Worm (Caenorhabditis elegans) whole organism, L2 larva: ENCODE measurements around the gene gldi-7.

ENCODE experiments used
- ZK546.5 ChIP-seq: sonication (generic microtip); optimal IDR thresholded peaks from 2 replicates; lab custom pipeline; 2017; ENCODE audit warnings: missing biosample characterization, missing genetic modification characterization
- elt-3 ChIP-seq: sonication (generic microtip); optimal IDR thresholded peaks from 2 replicates; lab custom pipeline; 2017; ENCODE audit warnings: missing biosample characterization, missing genetic modification characterization
- fos-1 ChIP-seq: fragments of 150-350 bp; optimal IDR thresholded peaks from 2 replicates; lab custom pipeline; 2014; ENCODE audit warnings: missing biosample characterization, missing genetic modification characterization
- lin-11 ChIP-seq: fragments of 150-350 bp; sonication (generic microtip); optimal IDR thresholded peaks from 2 replicates; lab custom pipeline; 2014; ENCODE audit warnings: missing biosample characterization, missing genetic modification characterization, inconsistent platforms, mixed read lengths
- lsy-2 ChIP-seq, 2 experiments: fragments of 150-350 bp in 1 of 2; sonication (generic microtip) in 1 of 2; optimal IDR thresholded peaks; 2 replicates each; lab custom pipeline; 2014 to 2017; ENCODE audit warnings: missing biosample characterization in 2 of 2, missing genetic modification characterization in 2 of 2
- nhr-11 ChIP-seq: fragments of 150-350 bp; optimal IDR thresholded peaks from 2 replicates; lab custom pipeline; 2014; ENCODE audit warnings: missing biosample characterization, missing genetic modification characterization
- nhr-12 ChIP-seq: fragments of 150-350 bp; optimal IDR thresholded peaks from 2 replicates; lab custom pipeline; 2014; ENCODE audit warnings: missing biosample characterization, missing genetic modification characterization
- nhr-237 ChIP-seq: fragments of 150-350 bp; optimal IDR thresholded peaks from 2 replicates; lab custom pipeline; 2014; ENCODE audit warnings: missing biosample characterization, missing genetic modification characterization
- unc-39 ChIP-seq: fragments of 150-350 bp; optimal IDR thresholded peaks from 2 replicates; lab custom pipeline; 2014; ENCODE audit warnings: missing biosample characterization, missing genetic modification characterization
- unc-55 ChIP-seq: fragments of 150-350 bp; sonication (generic microtip); optimal IDR thresholded peaks from 3 replicates; lab custom pipeline; 2014; ENCODE audit warnings: missing biosample characterization, missing genetic modification reagents, missing genetic modification characterization
- unc-62 ChIP-seq: fragments of 150-350 bp; optimal IDR thresholded peaks from 2 replicates; lab custom pipeline; 2014; ENCODE audit warnings: missing biosample characterization, missing genetic modification reagents, missing genetic modification characterization
- ztf-1 ChIP-seq: fragments of 200-800 bp; sonication (Bioruptor generic); conservative IDR thresholded peaks from 2 replicates; pipeline ENCODE4 v1.3.6; 2022; ENCODE audit warnings: missing genetic modification characterization, missing compliant biosample characterization

DNA sequence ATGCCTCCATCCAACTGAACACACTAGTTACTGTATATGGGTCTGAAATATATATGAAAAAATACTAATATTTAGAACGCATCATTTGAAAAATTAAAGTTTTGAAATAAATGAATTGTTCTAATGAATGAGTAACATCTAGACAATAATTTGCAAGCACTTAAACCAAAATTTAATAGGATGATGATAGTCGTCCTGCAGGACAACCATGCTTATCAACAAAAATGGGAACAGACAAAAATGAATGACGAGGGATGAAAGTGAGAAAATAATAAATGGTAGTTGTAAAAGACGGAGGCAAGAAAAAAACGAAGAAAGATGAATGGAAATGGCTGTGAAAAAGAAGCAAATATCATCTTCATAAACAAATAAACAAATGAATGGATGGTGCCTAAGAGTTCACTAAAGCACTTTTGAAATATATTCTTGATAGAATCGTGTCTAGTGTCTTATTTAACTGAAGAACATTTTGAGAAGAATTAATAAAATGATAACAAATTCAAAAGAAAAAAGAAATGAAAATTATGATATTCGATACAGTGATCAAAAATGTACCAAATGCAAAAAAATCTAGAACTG is at the start of gene gldi-7:
- TF ChIP-seq unc-62 (GFP tag; lab: Kevin White, UChicago) (no peak), nhr-12 (tag; lab: Kevin White, UChicago) (no peak), elt-3 (tag; lab: Kevin White, UChicago) (no peak), nhr-11 (tag; lab: Kevin White, UChicago) (no peak), unc-55 (GFP tag; lab: Kevin White, UChicago) (no peak), ZK546.5 (tag; lab: Kevin White, UChicago) (no peak), lin-11 (tag; lab: Kevin White, UChicago) (no peak), unc-39 (tag; lab: Kevin White, UChicago) (no peak), lsy-2 (tag; optimal IDR thresholded peaks at IDR 0.05; lab: Kevin White, UChicago) (no peak), ztf-1 (GFP tag; lab: Robert Waterston, UW) (no peak), fos-1 (peak; percentile 67), nhr-237 (tag; lab: Kevin White, UChicago) (no peak)
